Worm (Caenorhabditis elegans): ENCODE measurements around the gene col-40.

The col-40 gene

DNA sequence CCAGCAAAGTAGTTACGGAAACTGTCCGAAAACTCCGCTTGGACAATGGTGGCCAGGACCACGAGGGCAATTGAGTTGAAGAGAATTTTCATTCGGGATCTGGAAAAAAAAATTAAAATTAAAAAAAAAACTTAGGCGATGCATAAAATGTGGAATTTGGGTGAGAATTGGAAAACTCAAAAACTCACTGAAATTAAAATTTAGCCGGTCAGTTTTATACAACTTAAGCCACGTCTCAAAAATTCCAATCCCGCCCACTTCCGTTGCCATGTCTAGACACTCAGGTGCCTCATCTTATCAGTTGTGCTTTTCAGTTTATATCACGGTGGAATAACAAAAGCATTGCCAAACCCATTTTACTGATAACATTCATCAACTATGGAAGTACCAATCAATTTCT lies 4.1 kb upstream of the col-40 start, which contains the start of gene lips-11:
TSS of gene lips-11 (minus strand) at position 101 of the 400 bp plus-strand sequence.
- TF ChIP-seq ets-7 (tag; optimal IDR thresholded peaks at IDR 0.05) (no peak), scrt-1 (GFP tag; IDR thresholded peaks at IDR 0.05) (no peak), ama-1 (optimal IDR thresholded peaks at IDR 0.05) (no peak), F13C5.2 (tag; optimal IDR thresholded peaks at IDR 0.05) (no peak), tra-4 (tag; optimal IDR thresholded peaks at IDR 0.05) (no peak), B0310.2 (tag; optimal IDR thresholded peaks at IDR 0.05) (no peak), ceh-13 (GFP tag; optimal IDR thresholded peaks at IDR 0.05) (no peak), aly-1 (tag; optimal IDR thresholded peaks at IDR 0.05) (no peak), tbx-37 (GFP tag; conservative IDR thresholded peaks at IDR 0.05) (no peak), hmbx-1 (tag; optimal IDR thresholded peaks at IDR 0.05) (no peak), pes-1 (GFP tag; IDR thresholded peaks at IDR 0.05) (no peak), sea-1 (GFP tag; conservative IDR thresholded peaks at IDR 0.05) (no peak), ceh-36 (tag; optimal IDR thresholded peaks at IDR 0.05) (no peak), tbx-11 (GFP tag; IDR thresholded peaks at IDR 0.05) (no peak), hnd-1 (tag; optimal IDR thresholded peaks at IDR 0.05) (no peak), flt-1 (GFP tag; IDR thresholded peaks at IDR 0.05) (no peak), hmg-4 (GFP tag; optimal IDR thresholded peaks at IDR 0.05) (no peak)

DNA sequence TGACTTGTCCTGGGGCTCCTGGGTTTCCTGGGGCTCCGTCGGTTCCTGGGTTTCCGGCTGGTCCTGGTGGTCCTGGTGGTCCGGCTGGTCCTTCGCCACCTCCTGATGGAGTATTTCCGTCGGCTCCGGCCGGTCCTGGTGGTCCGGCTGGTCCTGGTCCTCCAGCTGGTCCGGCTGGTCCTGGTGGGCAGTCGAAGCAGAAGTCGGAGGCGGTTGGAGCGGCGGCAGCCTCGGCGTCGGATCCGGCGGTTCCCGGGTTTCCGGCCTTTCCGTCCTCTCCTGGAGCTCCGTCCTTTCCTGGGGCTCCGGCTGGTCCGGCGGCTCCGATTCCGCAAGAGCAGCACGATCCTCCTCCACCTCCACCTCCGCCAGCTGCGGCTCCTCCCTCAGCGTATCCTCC lies 1.5 kb downstream of the col-40 start:
- TF ChIP-seq hmg-4 (GFP tag; optimal IDR thresholded peaks at IDR 0.05) (no peak), ceh-13 (GFP tag; optimal IDR thresholded peaks at IDR 0.05) (no peak), B0310.2 (tag; optimal IDR thresholded peaks at IDR 0.05) (no peak)

DNA sequence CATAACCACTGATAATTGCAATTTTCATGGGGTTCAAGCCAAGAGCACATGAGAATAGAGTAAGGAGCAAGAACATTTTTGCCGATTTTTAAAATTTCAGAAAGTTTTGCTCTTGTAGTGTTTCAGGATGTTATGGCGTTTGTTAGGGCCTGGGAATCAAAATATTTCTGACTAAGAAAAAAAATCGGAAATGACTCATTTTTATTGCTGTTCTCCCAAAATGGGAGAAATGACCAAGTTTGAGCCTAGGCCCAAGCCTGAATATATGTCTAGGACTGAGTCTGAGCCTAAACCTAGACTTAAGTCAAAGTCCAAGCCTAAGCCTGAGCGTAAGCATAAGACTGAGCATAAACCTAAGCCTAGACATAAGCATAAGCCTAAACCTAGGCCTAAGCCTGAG lies 2.4 kb downstream of the col-40 start, which contains the start of gene T13B5.9:
TSS of gene T13B5.9 (minus strand) at position 101 of the 400 bp plus-strand sequence.
- no peak for TF ChIP-seq B0310.2 (tag; optimal IDR thresholded peaks at IDR 0.05)
- TF ChIP-seq F13C5.2 (tag; optimal IDR thresholded peaks at IDR 0.05) = no peak
- no peak for TF ChIP-seq tbx-37 (GFP tag; conservative IDR thresholded peaks at IDR 0.05)
- TF ChIP-seq hmbx-1 (tag; optimal IDR thresholded peaks at IDR 0.05) = no peak
- no peak for TF ChIP-seq aly-1 (tag; optimal IDR thresholded peaks at IDR 0.05)
- TF ChIP-seq tra-4 (tag; optimal IDR thresholded peaks at IDR 0.05) = no peak
- TF ChIP-seq ama-1 (optimal IDR thresholded peaks at IDR 0.05) = no peak
- TF ChIP-seq flt-1 (GFP tag; IDR thresholded peaks at IDR 0.05) = no peak
- no peak for TF ChIP-seq pes-1 (GFP tag; IDR thresholded peaks at IDR 0.05)
- TF ChIP-seq sea-1 (GFP tag; conservative IDR thresholded peaks at IDR 0.05) = no peak
- TF ChIP-seq scrt-1 (GFP tag; IDR thresholded peaks at IDR 0.05) = no peak
- TF ChIP-seq ceh-13 (GFP tag; optimal IDR thresholded peaks at IDR 0.05) = no peak
- TF ChIP-seq hmg-4 (GFP tag; optimal IDR thresholded peaks at IDR 0.05) = no peak

ce11 chrII:1103484-1104100 lies 3.2 kb downstream of the col-40 start:
- TF ChIP-seq tbx-11 (GFP tag; IDR thresholded peaks at IDR 0.05) (no peak), hmg-4 (GFP tag; optimal IDR thresholded peaks at IDR 0.05) (no peak), tra-4 (tag; optimal IDR thresholded peaks at IDR 0.05) (no peak), hnd-1 (tag; optimal IDR thresholded peaks at IDR 0.05) (no peak), hmbx-1 (tag; optimal IDR thresholded peaks at IDR 0.05) (no peak)

DNA sequence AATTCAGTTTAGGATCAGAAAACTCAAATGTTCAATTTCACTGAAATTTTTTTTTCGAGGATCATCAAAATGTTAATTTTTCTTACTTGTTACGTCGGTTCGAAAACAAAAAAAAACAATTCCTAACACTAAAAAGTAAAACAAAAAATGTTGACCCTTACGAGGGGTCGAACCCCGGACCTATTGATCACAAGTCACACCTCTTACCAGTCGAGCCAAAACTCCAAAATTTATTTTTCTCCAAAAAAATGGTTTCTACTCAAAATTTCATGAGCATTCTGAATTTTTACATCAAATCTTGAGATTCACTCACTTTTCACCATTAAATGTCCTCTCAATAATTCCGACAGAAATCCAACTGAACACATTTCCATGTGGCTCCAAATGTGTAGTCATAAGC lies 4.6 kb downstream of the col-40 start:
- TF ChIP-seq sea-1 (GFP tag; conservative IDR thresholded peaks at IDR 0.05) = no peak
- TF ChIP-seq B0310.2 (tag; optimal IDR thresholded peaks at IDR 0.05) = no peak
- no peak for TF ChIP-seq flt-1 (GFP tag; IDR thresholded peaks at IDR 0.05)
- no peak for TF ChIP-seq tbx-11 (GFP tag; IDR thresholded peaks at IDR 0.05)
- no peak for TF ChIP-seq hmg-4 (GFP tag; optimal IDR thresholded peaks at IDR 0.05)
- no peak for TF ChIP-seq F13C5.2 (tag; optimal IDR thresholded peaks at IDR 0.05)
- TF ChIP-seq aly-1 (tag; optimal IDR thresholded peaks at IDR 0.05) = no peak
- TF ChIP-seq ceh-13 (GFP tag; optimal IDR thresholded peaks at IDR 0.05) = no peak
- no peak for TF ChIP-seq ets-7 (tag; optimal IDR thresholded peaks at IDR 0.05)
- no peak for TF ChIP-seq hmbx-1 (tag; optimal IDR thresholded peaks at IDR 0.05)
- TF ChIP-seq pes-1 (GFP tag; IDR thresholded peaks at IDR 0.05) = no peak
- no peak for TF ChIP-seq hnd-1 (tag; optimal IDR thresholded peaks at IDR 0.05)
- TF ChIP-seq tbx-37 (GFP tag; conservative IDR thresholded peaks at IDR 0.05) = no peak
- no peak for TF ChIP-seq ama-1 (optimal IDR thresholded peaks at IDR 0.05)
- TF ChIP-seq scrt-1 (GFP tag; IDR thresholded peaks at IDR 0.05) = no peak
- no peak for TF ChIP-seq ceh-36 (tag; optimal IDR thresholded peaks at IDR 0.05)

DNA sequence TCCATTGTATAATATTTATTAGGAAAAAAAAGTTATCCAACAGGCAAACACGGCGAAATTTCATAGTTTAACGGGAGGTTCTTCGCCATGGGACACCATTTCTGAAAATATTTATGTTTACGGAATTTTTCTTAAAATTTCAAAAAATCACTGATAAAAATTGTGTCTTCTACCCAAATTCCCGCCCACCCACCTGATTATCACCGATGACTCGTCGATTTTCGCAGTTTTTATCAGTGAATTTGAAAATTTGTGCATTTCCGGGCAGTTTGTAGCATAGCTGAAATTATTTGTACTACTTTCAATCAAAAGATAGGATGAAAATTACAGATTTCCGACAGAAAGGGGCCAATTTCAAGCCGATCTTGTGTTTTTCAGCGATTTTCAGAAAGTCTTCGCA lies 5.4 kb downstream of the col-40 start:
- TF ChIP-seq F13C5.2 (tag; optimal IDR thresholded peaks at IDR 0.05) (no peak), tra-4 (tag; optimal IDR thresholded peaks at IDR 0.05) (no peak)

DNA sequence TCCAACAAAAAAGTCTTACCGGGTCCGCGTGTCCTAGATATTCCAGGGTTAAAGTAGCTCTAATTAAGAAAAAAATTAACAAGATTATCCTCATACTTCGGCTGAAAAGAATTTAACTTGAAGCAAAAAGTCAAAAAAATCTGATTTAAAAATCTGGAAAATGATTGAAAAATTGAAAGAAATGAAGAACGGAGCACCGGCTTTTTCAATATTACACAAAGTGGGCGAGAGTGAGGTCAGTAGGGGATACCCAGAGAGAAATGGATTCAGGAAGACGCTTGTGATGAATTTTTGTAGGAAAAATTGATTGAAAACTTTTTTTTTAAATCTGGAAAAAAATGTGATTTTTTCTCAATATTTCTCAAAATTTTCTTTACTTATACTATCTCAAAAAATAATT lies 6.0 kb downstream of the col-40 start, which contains the start of gene pho-14:
TSS of gene pho-14 (minus strand) at position 101 of the 400 bp plus-strand sequence.
- no peak for TF ChIP-seq tbx-11 (GFP tag; IDR thresholded peaks at IDR 0.05)
- TF ChIP-seq ceh-36 (tag; optimal IDR thresholded peaks at IDR 0.05) = no peak
- TF ChIP-seq flt-1 (GFP tag; IDR thresholded peaks at IDR 0.05) = no peak
- TF ChIP-seq ets-7 (tag; optimal IDR thresholded peaks at IDR 0.05) = no peak
- no peak for TF ChIP-seq hmg-4 (GFP tag; optimal IDR thresholded peaks at IDR 0.05)
- TF ChIP-seq hmbx-1 (tag; optimal IDR thresholded peaks at IDR 0.05) = no peak
- TF ChIP-seq aly-1 (tag; optimal IDR thresholded peaks at IDR 0.05) = no peak
- no peak for TF ChIP-seq tra-4 (tag; optimal IDR thresholded peaks at IDR 0.05)
- no peak for TF ChIP-seq pes-1 (GFP tag; IDR thresholded peaks at IDR 0.05)
- no peak for TF ChIP-seq hnd-1 (tag; optimal IDR thresholded peaks at IDR 0.05)
- TF ChIP-seq tbx-37 (GFP tag; conservative IDR thresholded peaks at IDR 0.05) = no peak

ce11 chrII:1091706-1092105 lies 15.1 kb downstream of the col-40 start, which contains the start of gene snf-3:
TSS of gene snf-3 (plus strand) at chrII:1092006.
- TF ChIP-seq scrt-1 (GFP tag; IDR thresholded peaks at IDR 0.05) = no peak
- no peak for TF ChIP-seq ets-7 (tag; optimal IDR thresholded peaks at IDR 0.05)
- no peak for TF ChIP-seq ceh-36 (tag; optimal IDR thresholded peaks at IDR 0.05)
- TF ChIP-seq ama-1 (optimal IDR thresholded peaks at IDR 0.05) = no peak
- no peak for TF ChIP-seq B0310.2 (tag; optimal IDR thresholded peaks at IDR 0.05)
- no peak for TF ChIP-seq hmbx-1 (tag; optimal IDR thresholded peaks at IDR 0.05)
- no peak for TF ChIP-seq tbx-37 (GFP tag; conservative IDR thresholded peaks at IDR 0.05)
- no peak for TF ChIP-seq hnd-1 (tag; optimal IDR thresholded peaks at IDR 0.05)
- TF ChIP-seq F13C5.2 (tag; optimal IDR thresholded peaks at IDR 0.05) = no peak

All from whole organism, early embryonic.